Fruit fly (Drosophila melanogaster): ENCODE data around the gene Ahcy.

Ahcy gene

dm6 chrX:15482236-15482660 lies 32.2 kb downstream of the Ahcy start, which contains the start of gene CG6340 (continued):
- peak; percentile 82; the same call in 2 of the 3 replicates for TF ChIP-seq Opbp (GFP tag; IDR thresholded peaks at IDR 0.05; ENCODE audit: partially characterized antibody)
- no peak for TF ChIP-seq E2f1 (GFP tag; IDR thresholded peaks at IDR 0.05)
- no peak for TF ChIP-seq PHDP (tag; optimal IDR thresholded peaks at IDR 0.05)
- 0 out of 2 replicates have a peak, but pooled peaks have one; percentile 27 for TF ChIP-seq MBD-R2 (GFP tag; IDR thresholded peaks at IDR 0.05)

dm6 chrX:15483010-15483802 lies 33.1 kb downstream of the Ahcy start:
- TF ChIP-seq Adf1 (GFP tag; IDR thresholded peaks at IDR 0.05) (peak; percentile 85), bbx (GFP tag; IDR thresholded peaks at IDR 0.05; ENCODE audit: partially characterized antibody) (no peak), CG4328 (GFP tag; optimal IDR thresholded peaks at IDR 0.05) (no peak), nom (GFP tag; optimal IDR thresholded peaks at IDR 0.05) (peak; percentile 25), Aef1 (GFP tag; IDR thresholded peaks at IDR 0.05) (no peak), Trl (optimal IDR thresholded peaks at IDR 0.05) (peak; percentile 48 to 60), Trl (GFP tag; optimal IDR thresholded peaks at IDR 0.05) (no peak), slou (GFP tag; optimal IDR thresholded peaks at IDR 0.05) (no peak), maf-S (GFP tag; optimal IDR thresholded peaks at IDR 0.05) (no peak), pb (GFP tag; optimal IDR thresholded peaks at IDR 0.05) (no peak), CG12155 (GFP tag; optimal IDR thresholded peaks at IDR 0.05) (no peak), CG15479 (GFP tag; optimal IDR thresholded peaks at IDR 0.05) (peak; percentile 61), CG1832 (GFP tag; optimal IDR thresholded peaks at IDR 0.05) (peak; percentile 41), CG10366 (GFP tag; IDR thresholded peaks at IDR 0.05) (no peak), BEAF-32 (GFP tag; optimal IDR thresholded peaks at IDR 0.05) (no peak), Abd-B (GFP tag; optimal IDR thresholded peaks at IDR 0.05) (no peak), CG11696 (GFP tag; IDR thresholded peaks at IDR 0.05) (peak; percentile 67; the same call in 1 of the 2 replicates), CG4360 (GFP tag; IDR thresholded peaks at IDR 0.05) (peak; percentile 76)

dm6 chrX:15484451-15485032 lies 34.5 kb downstream of the Ahcy start:
- TF ChIP-seq CG8290 (GFP tag; optimal IDR thresholded peaks at IDR 0.05) (peak; percentile 38), CG8290 (tag; optimal IDR thresholded peaks at IDR 0.05) (peak; percentile 20 to 46), MBD-R2 (GFP tag; IDR thresholded peaks at IDR 0.05) (no peak), CG15696 (tag; optimal IDR thresholded peaks at IDR 0.05) (no peak), CG10209 (GFP tag; optimal IDR thresholded peaks at IDR 0.05) (no peak), Bgb (GFP tag; IDR thresholded peaks at IDR 0.05; ENCODE audit: partially characterized antibody) (peak; percentile 49), Max (GFP tag; optimal IDR thresholded peaks at IDR 0.05) (no peak), dm (GFP tag; optimal IDR thresholded peaks at IDR 0.05) (no peak), vnd (GFP tag; IDR thresholded peaks at IDR 0.05; ENCODE audit: partially characterized antibody) (0 out of 3 replicates have a peak, but pooled peaks have one; percentile 44), Dref (GFP tag; IDR thresholded peaks at IDR 0.05) (peak; percentile 65), CG13424 (tag; optimal IDR thresholded peaks at IDR 0.05) (no peak), pzg (GFP tag; optimal IDR thresholded peaks at IDR 0.05) (peak; percentile 10), E2f2 (GFP tag; IDR thresholded peaks at IDR 0.05) (0 out of 2 replicates have a peak, but pooled peaks have one; percentile 29), Chrac-16 (GFP tag; optimal IDR thresholded peaks at IDR 0.05) (no peak), ci (GFP tag; IDR thresholded peaks at IDR 0.05) (no peak), hb (GFP tag; IDR thresholded peaks at IDR 0.05; ENCODE audit: partially characterized antibody) (peak; percentile 64; the same call in 1 of the 3 replicates), Trl (optimal IDR thresholded peaks at IDR 0.05) (peak; percentile 33 to 71), Trl (GFP tag; optimal IDR thresholded peaks at IDR 0.05) (no peak), NK7.1 (GFP tag; optimal IDR thresholded peaks at IDR 0.05) (no peak), da (GFP tag; optimal IDR thresholded peaks at IDR 0.05) (no peak), nerfin-2 (GFP tag; IDR thresholded peaks at IDR 0.05; ENCODE audit: partially characterized antibody) (peak; percentile 58; the same call in 1 of the 2 replicates), Neu2 (GFP tag; optimal IDR thresholded peaks at IDR 0.05; ENCODE audit: borderline replicate concordance) (peak; percentile 98), tup (GFP tag; optimal IDR thresholded peaks at IDR 0.05) (no peak), dan (GFP tag; IDR thresholded peaks at IDR 0.05) (no peak), CG6791 (GFP tag; IDR thresholded peaks at IDR 0.05; ENCODE audit: partially characterized antibody) (peak; percentile 70; the same call in 1 of the 3 replicates), Dll (GFP tag; IDR thresholded peaks at IDR 0.05; ENCODE audit: partially characterized antibody) (peak; percentile 56; the same call in 2 of the 4 replicates)
